Fruit fly (Drosophila melanogaster) whole organism, embryonic: ENCODE results near the gene CG9926.

Experiments used
- ATbp ChIP-seq: fragments of 200-800 bp; sonication (Bioruptor generic); optimal IDR thresholded peaks from 2 replicates; lab custom pipeline; 2017; ENCODE audit warnings: missing biosample characterization, mild to moderate bottlenecking, missing genetic modification characterization, missing genetic modification reagents
- B-H2 ChIP-seq: fragments of 200-800 bp; sonication (Bioruptor generic); optimal IDR thresholded peaks from 2 replicates; lab custom pipeline; 2018; ENCODE audit warnings: missing biosample characterization, mild to moderate bottlenecking, missing genetic modification characterization
- CG10431 ChIP-seq: fragments of 200-800 bp; sonication (Bioruptor generic); optimal IDR thresholded peaks from 3 replicates; lab custom pipeline; 2018; ENCODE audit warnings: missing biosample characterization, mild to moderate bottlenecking, missing genetic modification characterization
- CG11085 ChIP-seq: fragments of 200-800 bp; sonication (Bioruptor generic); IDR thresholded peaks from 2 replicates; pipeline ENCODE4 v1.3.6; 2022; ENCODE audit warnings: missing biosample characterization, missing genetic modification characterization
- CG11723 ChIP-seq: fragments of 200-800 bp; sonication (Bioruptor generic); optimal IDR thresholded peaks from 2 replicates; lab custom pipeline; 2017; ENCODE audit warnings: missing biosample characterization, mild to moderate bottlenecking, missing genetic modification characterization
- CG12391 ChIP-seq: fragments of 200-800 bp; sonication (Bioruptor generic); optimal IDR thresholded peaks from 3 replicates; lab custom pipeline; 2018; ENCODE audit warnings: missing biosample characterization, mild to moderate bottlenecking, missing genetic modification characterization, moderate library complexity
- CG13287 ChIP-seq: fragments of 200-800 bp; sonication (Bioruptor generic); IDR thresholded peaks from 2 replicates; pipeline ENCODE4 v1.3.6; 2022; ENCODE audit warnings: missing biosample characterization, missing genetic modification characterization; ENCODE audit not compliant: partially characterized antibody
- CG18011 ChIP-seq: fragments of 200-800 bp; sonication (Bioruptor generic); optimal IDR thresholded peaks from 2 replicates; lab custom pipeline; 2017; ENCODE audit warnings: missing biosample characterization, missing genetic modification characterization, mild to moderate bottlenecking, moderate library complexity, missing genotype
- CG1832 ChIP-seq: fragments of 200-800 bp; sonication (Bioruptor generic); optimal IDR thresholded peaks from 2 replicates; lab custom pipeline; 2017; ENCODE audit warnings: missing biosample characterization, mild to moderate bottlenecking, missing genetic modification characterization, inconsistent platforms
- CG3163 ChIP-seq: fragments of 200-800 bp; sonication (Bioruptor generic); optimal IDR thresholded peaks from 3 replicates; lab custom pipeline; 2016; ENCODE audit warnings: missing biosample characterization, missing genetic modification characterization
- CG3995 ChIP-seq: fragments of 200-800 bp; sonication (Bioruptor generic); optimal IDR thresholded peaks from 3 replicates; lab custom pipeline; 2016; ENCODE audit warnings: missing biosample characterization, missing genetic modification characterization
- CG4360 ChIP-seq: fragments of 200-800 bp; sonication (Bioruptor generic); IDR thresholded peaks from 2 replicates; pipeline ENCODE4 v1.3.6; 2022; ENCODE audit warnings: missing biosample characterization, missing genetic modification characterization
- CG4820 ChIP-seq: fragments of 200-800 bp; sonication (Bioruptor generic); optimal IDR thresholded peaks from 3 replicates; lab custom pipeline; 2016; ENCODE audit warnings: missing biosample characterization, missing genetic modification characterization
- CG5180 ChIP-seq: fragments of 200-800 bp; sonication (Bioruptor generic); optimal IDR thresholded peaks from 3 replicates; lab custom pipeline; 2017; ENCODE audit warnings: missing biosample characterization, missing genetic modification characterization, mild to moderate bottlenecking, moderate library complexity, missing genetic modification reagents
- CG6254 ChIP-seq: fragments of 200-800 bp; sonication (Bioruptor generic); optimal IDR thresholded peaks from 3 replicates; lab custom pipeline; 2017; ENCODE audit warnings: mild to moderate bottlenecking, missing biosample characterization, missing genetic modification reagents, missing genetic modification characterization
- CG6765 ChIP-seq: fragments of 200-800 bp; sonication (Bioruptor generic); optimal IDR thresholded peaks from 3 replicates; lab custom pipeline; 2017; ENCODE audit warnings: missing biosample characterization, mild to moderate bottlenecking, missing genetic modification characterization
- CG6813 ChIP-seq: fragments of 200-800 bp; sonication (Bioruptor generic); optimal IDR thresholded peaks from 2 replicates; lab custom pipeline; 2017; ENCODE audit warnings: missing biosample characterization, missing genetic modification characterization, mild to moderate bottlenecking, moderate library complexity, missing genetic modification reagents
- CG9609 ChIP-seq: fragments of 200-800 bp; sonication (Bioruptor generic); optimal IDR thresholded peaks from 3 replicates; lab custom pipeline; 2016; ENCODE audit warnings: missing biosample characterization, missing genetic modification characterization
- CG9797 ChIP-seq: fragments of 200-800 bp; sonication (Bioruptor generic); optimal IDR thresholded peaks from 3 replicates; lab custom pipeline; 2018; ENCODE audit warnings: missing biosample characterization, mild to moderate bottlenecking, missing genetic modification characterization
- Camta ChIP-seq: fragments of 200-800 bp; sonication (Bioruptor generic); optimal IDR thresholded peaks from 2 replicates; lab custom pipeline; 2016; ENCODE audit warnings: missing biosample characterization, missing genetic modification characterization
- Chrac-16 ChIP-seq: fragments of 200-800 bp; sonication (Bioruptor generic); optimal IDR thresholded peaks from 3 replicates; lab custom pipeline; 2016; ENCODE audit warnings: missing biosample characterization, missing genetic modification characterization
- D19B ChIP-seq: fragments of 200-800 bp; sonication (Bioruptor generic); optimal IDR thresholded peaks from 2 replicates; lab custom pipeline; 2017; ENCODE audit warnings: missing biosample characterization, mild to moderate bottlenecking, missing genetic modification characterization
- Eip74EF ChIP-seq, 2 experiments: fragments of 200-800 bp in 1 of 2; fragments of >200 bp in 1 of 2; sonication (Bioruptor generic) in 1 of 2; optimal IDR thresholded peaks; 2 replicates each; lab custom pipeline; 2017 to 2019; ENCODE audit warnings: missing biosample characterization in 2 of 2, missing genetic modification characterization in 2 of 2, mild to moderate bottlenecking in 1 of 2, moderate library complexity in 1 of 2
- Hand ChIP-seq: fragments of 200-800 bp; sonication (Bioruptor generic); optimal IDR thresholded peaks from 2 replicates; lab custom pipeline; 2017; ENCODE audit warnings: mild to moderate bottlenecking, missing biosample characterization, missing genetic modification reagents, missing genetic modification characterization
- Hr39 ChIP-seq: fragments of >200 bp; optimal IDR thresholded peaks from 2 replicates; lab custom pipeline; 2017
- Hr51 ChIP-seq, 2 experiments: fragments of 200-800 bp; sonication (Bioruptor generic); optimal IDR thresholded peaks; 2 replicates in 1 of 2; 3 replicates in 1 of 2; lab custom pipeline; 2016 to 2018; ENCODE audit warnings: missing biosample characterization in 2 of 2, missing genetic modification characterization in 2 of 2, mild to moderate bottlenecking in 1 of 2, moderate library complexity in 1 of 2
- Kr ChIP-seq: fragments of 200-800 bp; sonication (Bioruptor generic); optimal IDR thresholded peaks from 2 replicates; lab custom pipeline; 2017; ENCODE audit warnings: missing biosample characterization, mild to moderate bottlenecking, missing genetic modification characterization
- MTF-1 ChIP-seq: fragments of 200-800 bp; sonication (Bioruptor generic); optimal IDR thresholded peaks from 2 replicates; lab custom pipeline; 2018; ENCODE audit warnings: missing biosample characterization, mild to moderate bottlenecking, missing genetic modification characterization, borderline replicate concordance
- NK7.1 ChIP-seq: fragments of 200-800 bp; sonication (Bioruptor generic); optimal IDR thresholded peaks from 3 replicates; lab custom pipeline; 2016; ENCODE audit warnings: missing biosample characterization, missing genetic modification characterization
- Rx ChIP-seq: fragments of 200-800 bp; sonication (Bioruptor generic); IDR thresholded peaks from 2 replicates; pipeline ENCODE4 v1.3.6; 2022; ENCODE audit warnings: missing biosample characterization, missing genetic modification characterization
- Sox100B ChIP-seq: fragments of 200-800 bp; sonication (Bioruptor generic); optimal IDR thresholded peaks from 3 replicates; lab custom pipeline; 2018; ENCODE audit warnings: missing biosample characterization, mild to moderate bottlenecking, missing genetic modification characterization
- br ChIP-seq: fragments of >200 bp; optimal IDR thresholded peaks from 2 replicates; lab custom pipeline; 2017
- bsh ChIP-seq, 2 experiments: fragments of 200-800 bp; sonication (Bioruptor generic); optimal IDR thresholded peaks; 2 replicates each; lab custom pipeline; 2017 to 2018; ENCODE audit warnings: mild to moderate bottlenecking in 2 of 2, missing biosample characterization in 2 of 2, missing genetic modification characterization in 2 of 2, moderate library complexity in 1 of 2
- dati ChIP-seq: fragments of 200-800 bp; sonication (Bioruptor generic); IDR thresholded peaks from 2 replicates; pipeline ENCODE4 v1.3.6; 2022; ENCODE audit warnings: missing biosample characterization, missing genetic modification characterization
- ham ChIP-seq: fragments of 200-800 bp; sonication (Bioruptor generic); IDR thresholded peaks from 2 replicates; pipeline ENCODE4 v1.3.6; 2022; ENCODE audit warnings: missing biosample characterization, missing genetic modification characterization
- ken ChIP-seq: fragments of 200-800 bp; sonication (Bioruptor generic); IDR thresholded peaks from 3 replicates; pipeline ENCODE4 v1.3.6; 2022; ENCODE audit warnings: missing biosample characterization, missing genetic modification characterization
- lab ChIP-seq: fragments of 200-800 bp; sonication (Bioruptor generic); optimal IDR thresholded peaks from 3 replicates; lab custom pipeline; 2017; ENCODE audit warnings: missing biosample characterization, missing genetic modification characterization, mild to moderate bottlenecking, moderate library complexity, missing genetic modification reagents
- lilli ChIP-seq: fragments of 200-800 bp; sonication (Bioruptor generic); optimal IDR thresholded peaks from 3 replicates; lab custom pipeline; 2016; ENCODE audit warnings: missing biosample characterization, missing genetic modification characterization
- pb ChIP-seq: fragments of 200-800 bp; sonication (Bioruptor generic); optimal IDR thresholded peaks from 3 replicates; lab custom pipeline; 2016; ENCODE audit warnings: missing biosample characterization, missing genetic modification characterization
- pita ChIP-seq: fragments of 200-800 bp; sonication (Bioruptor generic); optimal IDR thresholded peaks from 2 replicates; lab custom pipeline; 2017; ENCODE audit warnings: missing biosample characterization, mild to moderate bottlenecking, missing genetic modification characterization
- prd ChIP-seq, 3 experiments: fragments of >200 bp in 2 of 3; fragments of 200-800 bp in 1 of 3; sonication (Bioruptor generic) in 1 of 3; optimal IDR thresholded peaks in 2 of 3; IDR thresholded peaks in 1 of 3; 2 replicates in 2 of 3; 3 replicates in 1 of 3; pipeline versions ENCODE4 v1.3.6 to Lab custom; 2017 to 2022; ENCODE audit warnings: missing biosample characterization in 1 of 3, missing genetic modification characterization in 1 of 3
- ranshi ChIP-seq: fragments of 200-800 bp; sonication (Bioruptor generic); IDR thresholded peaks from 2 replicates; pipeline ENCODE4 v1.3.6; 2022; ENCODE audit warnings: missing biosample characterization, missing genetic modification characterization
- scrt ChIP-seq: fragments of 200-800 bp; sonication (Bioruptor generic); optimal IDR thresholded peaks from 2 replicates; lab custom pipeline; 2018; ENCODE audit warnings: missing biosample characterization, mild to moderate bottlenecking, missing genetic modification characterization, moderate library complexity
- sens ChIP-seq: fragments of 200-800 bp; sonication (Bioruptor generic); peaks from one replicate; lab custom pipeline; 2016; ENCODE audit warnings: missing biosample characterization, missing genetic modification characterization
- stc ChIP-seq: fragments of 200-800 bp; sonication (Bioruptor generic); IDR thresholded peaks from 2 replicates; pipeline ENCODE4 v1.3.6; 2022; ENCODE audit warnings: missing biosample characterization, missing genetic modification characterization
- trem ChIP-seq: fragments of 200-800 bp; optimal IDR thresholded peaks from 3 replicates; lab custom pipeline; 2019; ENCODE audit warnings: missing biosample characterization, mild to moderate bottlenecking, missing genetic modification characterization, moderate library complexity
- zfh2 ChIP-seq: fragments of 200-800 bp; sonication (Bioruptor generic); optimal IDR thresholded peaks from 2 replicates; lab custom pipeline; 2016; ENCODE audit warnings: missing biosample characterization, missing genetic modification characterization

The CG9926 gene

dm6 chr3R:13914760-13915417 lies 36.0 kb downstream of the CG9926 start (continued):
- TF ChIP-seq CG13287 (GFP tag; lab: Robert Waterston, UW), result no peak
- no peak for TF ChIP-seq prd (optimal IDR thresholded peaks at IDR 0.05; lab: Kevin White, UChicago)
- peak; percentile 86 for TF ChIP-seq prd (GFP tag; IDR thresholded peaks at IDR 0.05; lab: Robert Waterston, UW)
- peak; percentile 76 for TF ChIP-seq Rx (GFP tag; lab: Robert Waterston, UW)
- no peak for TF ChIP-seq CG10431
- TF ChIP-seq B-H2 (GFP tag; lab: Kevin White, UChicago), result no peak
- no peak for TF ChIP-seq br
- TF ChIP-seq Sox100B (GFP tag; lab: Kevin White, UChicago), result peak; percentile 61
- peak; percentile 70 for TF ChIP-seq CG9609 (GFP tag; lab: Kevin White, UChicago)
- peak; percentile 42 for TF ChIP-seq CG3163 (GFP tag; lab: Kevin White, UChicago)
- TF ChIP-seq CG11085, result peak; percentile 55; the same call in 1 of the 2 replicates
- peak; percentile 47 for TF ChIP-seq MTF-1 (GFP tag; lab: Kevin White, UChicago)
- TF ChIP-seq ham (GFP tag; lab: Robert Waterston, UW), result peak; percentile 41; the same call in 1 of the 2 replicates
- TF ChIP-seq ken (GFP tag; lab: Robert Waterston, UW), result peak; percentile 82
- peak; percentile 42 to 82 for TF ChIP-seq Hr51 (GFP tag; optimal IDR thresholded peaks at IDR 0.05; lab: Kevin White, UChicago)
- TF ChIP-seq CG6254 (GFP tag; lab: Kevin White, UChicago), result peak; percentile 52
- TF ChIP-seq CG12391 (tag; lab: Kevin White, UChicago), result peak; percentile 80
- peak; percentile 67 for TF ChIP-seq ranshi (GFP tag; lab: Robert Waterston, UW)
- TF ChIP-seq scrt (GFP tag; lab: Kevin White, UChicago), result peak; percentile 70
- TF ChIP-seq Kr (GFP tag; lab: Kevin White, UChicago), result no peak
- no peak for TF ChIP-seq Hr39
- TF ChIP-seq ATbp (GFP tag; lab: Kevin White, UChicago), result peak; percentile 75
- no peak for TF ChIP-seq CG4360 (GFP tag; lab: Robert Waterston, UW)
- peak; percentile 76 for TF ChIP-seq CG4820
- TF ChIP-seq NK7.1 (GFP tag; lab: Kevin White, UChicago), result peak; percentile 35
- TF ChIP-seq Eip74EF (GFP tag; optimal IDR thresholded peaks at IDR 0.05; lab: Kevin White, UChicago), result peak in 1 of 2 experiments; percentile 44
- peak; percentile 79 for TF ChIP-seq pb (GFP tag; lab: Kevin White, UChicago)
- peak; percentile 36 for TF ChIP-seq CG6813
- no peak for TF ChIP-seq CG1832 (GFP tag; lab: Kevin White, UChicago)
- TF ChIP-seq Chrac-16 (GFP tag; lab: Kevin White, UChicago), result peak; percentile 66
- TF ChIP-seq trem (tag; lab: Kevin White, UChicago), result peak; percentile 63
- peak; percentile 72 for TF ChIP-seq Camta (GFP tag; lab: Kevin White, UChicago)
- TF ChIP-seq dati, result no peak
- TF ChIP-seq D19B, result peak; percentile 48
- TF ChIP-seq stc (GFP tag; lab: Robert Waterston, UW), result peak; percentile 79
- TF ChIP-seq sens (GFP tag; lab: Kevin White, UChicago), result peak; percentile 97
- peak; percentile 66 for TF ChIP-seq lilli (GFP tag; lab: Kevin White, UChicago)
- TF ChIP-seq CG18011 (GFP tag; lab: Kevin White, UChicago), result peak; percentile 19
- TF ChIP-seq bsh (GFP tag; optimal IDR thresholded peaks at IDR 0.05; lab: Kevin White, UChicago), result peak in 1 of 2 experiments; percentile 80
- peak; percentile 79 for TF ChIP-seq lab (GFP tag; lab: Kevin White, UChicago)
- no peak for TF ChIP-seq pita
- TF ChIP-seq zfh2, result peak; percentile 53
- TF ChIP-seq CG11723, result peak; percentile 54
- no peak for TF ChIP-seq CG9797 (GFP tag; lab: Kevin White, UChicago)
- peak; percentile 15 for TF ChIP-seq CG3995
- peak; percentile 37 for TF ChIP-seq CG6765
- TF ChIP-seq CG5180, result peak; percentile 56
- TF ChIP-seq Hand (GFP tag; lab: Kevin White, UChicago), result no peak
